Fruit fly (Drosophila melanogaster): Measurements from ENCODE around the gene CG7560.

The CG7560 gene

dm6 chr3L:11408282-11409047 is 16.5 kb upstream of the CG7560 start:
- peak; percentile 49 for TF ChIP-seq CG2678 (tag; optimal IDR thresholded peaks at IDR 0.05)
- peak; percentile 64 for TF ChIP-seq dmrt99B (tag; optimal IDR thresholded peaks at IDR 0.05)
- TF ChIP-seq CG10979 (tag; optimal IDR thresholded peaks at IDR 0.05) = peak; percentile 60
- no peak for TF ChIP-seq CG3847 (GFP tag; IDR thresholded peaks at IDR 0.05)
- no peak for TF ChIP-seq CG3407 (GFP tag; optimal IDR thresholded peaks at IDR 0.05)
- no peak for TF ChIP-seq Ets97D (GFP tag; optimal IDR thresholded peaks at IDR 0.05)
- TF ChIP-seq usp (GFP tag; optimal IDR thresholded peaks at IDR 0.05) = no peak
- TF ChIP-seq Chrac-16 (GFP tag; optimal IDR thresholded peaks at IDR 0.05) = peak; percentile 8
- peak; percentile 15 to 64 for TF ChIP-seq Pdp1 (GFP tag; optimal IDR thresholded peaks at IDR 0.05)
- TF ChIP-seq mld (GFP tag; IDR thresholded peaks at IDR 0.05; ENCODE audit: partially characterized antibody) = no peak
- no peak for TF ChIP-seq klu (GFP tag; IDR thresholded peaks at IDR 0.05)
- TF ChIP-seq CG16813 (GFP tag; IDR thresholded peaks at IDR 0.05; ENCODE audit: partially characterized antibody) = no peak
- TF ChIP-seq Myb (GFP tag; optimal IDR thresholded peaks at IDR 0.05) = no peak
- no peak for TF ChIP-seq CkIIα-i1 (GFP tag; IDR thresholded peaks at IDR 0.05)
- TF ChIP-seq fd96Cb (tag; optimal IDR thresholded peaks at IDR 0.05) = peak; percentile 49
- TF ChIP-seq ci (GFP tag; IDR thresholded peaks at IDR 0.05) = peak; percentile 57; the same call in 2 of the 3 replicates
- no peak for TF ChIP-seq knrl (GFP tag; IDR thresholded peaks at IDR 0.05; ENCODE audit: partially characterized antibody)
- TF ChIP-seq CG9437 (GFP tag; optimal IDR thresholded peaks at IDR 0.05) = peak; percentile 16
- TF ChIP-seq bab2 (GFP tag; optimal IDR thresholded peaks at IDR 0.05) = peak; percentile 51
- peak; percentile 15 for TF ChIP-seq slou (GFP tag; optimal IDR thresholded peaks at IDR 0.05)
- TF ChIP-seq row (GFP tag; IDR thresholded peaks at IDR 0.05) = peak; percentile 23; the same call in 1 of the 3 replicates
- TF ChIP-seq CG18599 (GFP tag; optimal IDR thresholded peaks at IDR 0.05) = peak; percentile 13
- TF ChIP-seq CG14965 (GFP tag; optimal IDR thresholded peaks at IDR 0.05; ENCODE audit: borderline replicate concordance) = peak; percentile 10
- no peak for TF ChIP-seq ftz-f1 (GFP tag; optimal IDR thresholded peaks at IDR 0.05)
- TF ChIP-seq CoRest (tag; optimal IDR thresholded peaks at IDR 0.05) = peak; percentile 47
- no peak for TF ChIP-seq CG12391 (tag; optimal IDR thresholded peaks at IDR 0.05)
- TF ChIP-seq Deaf1 (tag; optimal IDR thresholded peaks at IDR 0.05) = no peak
- TF ChIP-seq toy (GFP tag; IDR thresholded peaks at IDR 0.05) = no peak
- TF ChIP-seq Meics (GFP tag; optimal IDR thresholded peaks at IDR 0.05) = peak; percentile 10
- peak; percentile 36 for TF ChIP-seq CG8089 (GFP tag; optimal IDR thresholded peaks at IDR 0.05)
- no peak for TF ChIP-seq CG12299 (tag; optimal IDR thresholded peaks at IDR 0.05)
- TF ChIP-seq Adf1 (GFP tag; IDR thresholded peaks at IDR 0.05) = no peak
- TF ChIP-seq CG8944 (GFP tag; optimal IDR thresholded peaks at IDR 0.05) = no peak
- TF ChIP-seq CG4820 (GFP tag; optimal IDR thresholded peaks at IDR 0.05) = peak; percentile 42
- TF ChIP-seq Med (GFP tag) = peak; percentile 78
- peak; percentile 41 for TF ChIP-seq Asciz (GFP tag; optimal IDR thresholded peaks at IDR 0.05)
- 0 out of 2 replicates have a peak, but pooled peaks have one; percentile 19 for TF ChIP-seq CG17328 (GFP tag; IDR thresholded peaks at IDR 0.05)
- TF ChIP-seq CG7271 (tag; optimal IDR thresholded peaks at IDR 0.05) = no peak
- TF ChIP-seq CG9797 (GFP tag; optimal IDR thresholded peaks at IDR 0.05) = no peak
- no peak for TF ChIP-seq D19B (GFP tag; optimal IDR thresholded peaks at IDR 0.05)
- peak; percentile 38 for TF ChIP-seq CG14710 (tag; optimal IDR thresholded peaks at IDR 0.05)
- peak; percentile 10 for TF ChIP-seq btn (GFP tag; optimal IDR thresholded peaks at IDR 0.05)
- peak; percentile 31 for TF ChIP-seq CG5180 (GFP tag; optimal IDR thresholded peaks at IDR 0.05)
- TF ChIP-seq chif (GFP tag; optimal IDR thresholded peaks at IDR 0.05) = peak; percentile 28 to 44
- peak; percentile 48 for TF ChIP-seq abd-A (tag; optimal IDR thresholded peaks at IDR 0.05)
- TF ChIP-seq Nf-YB (GFP tag; optimal IDR thresholded peaks at IDR 0.05) = no peak
- TF ChIP-seq prd (optimal IDR thresholded peaks at IDR 0.05) = no peak
- TF ChIP-seq prd (GFP tag; IDR thresholded peaks at IDR 0.05) = peak; percentile 38; the same call in 1 of the 3 replicates
- peak; percentile 50 for TF ChIP-seq Antp (GFP tag; optimal IDR thresholded peaks at IDR 0.05)
